Fruit fly (Drosophila melanogaster): ENCODE measurements around the gene ds.

ds gene

DNA sequence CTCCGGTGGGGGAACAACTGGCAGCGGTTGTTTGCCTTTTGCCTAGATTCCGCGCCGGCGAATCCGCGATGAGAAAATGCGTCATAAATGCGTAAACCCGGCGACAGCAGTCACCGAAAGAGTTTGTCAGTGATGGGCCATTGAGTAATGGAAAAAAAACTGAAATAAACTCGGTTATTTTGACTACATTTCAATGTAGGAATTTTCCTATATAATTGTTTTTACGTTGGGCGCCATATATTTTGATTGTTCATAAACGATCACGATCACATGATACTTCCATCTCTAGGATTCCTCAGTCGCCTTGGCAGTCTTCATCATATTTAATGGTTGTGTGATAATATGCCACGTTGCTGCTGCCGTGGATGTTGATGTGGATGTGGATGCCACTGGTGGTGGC lies 106.6 kb downstream of the ds start:
- no peak for TF ChIP-seq pan (optimal IDR thresholded peaks at IDR 0.05)
- no peak for TF ChIP-seq Dll (optimal IDR thresholded peaks at IDR 0.05)
- no peak for TF ChIP-seq CG8478 (optimal IDR thresholded peaks at IDR 0.05)
- no peak for TF ChIP-seq psq (optimal IDR thresholded peaks at IDR 0.05)

DNA sequence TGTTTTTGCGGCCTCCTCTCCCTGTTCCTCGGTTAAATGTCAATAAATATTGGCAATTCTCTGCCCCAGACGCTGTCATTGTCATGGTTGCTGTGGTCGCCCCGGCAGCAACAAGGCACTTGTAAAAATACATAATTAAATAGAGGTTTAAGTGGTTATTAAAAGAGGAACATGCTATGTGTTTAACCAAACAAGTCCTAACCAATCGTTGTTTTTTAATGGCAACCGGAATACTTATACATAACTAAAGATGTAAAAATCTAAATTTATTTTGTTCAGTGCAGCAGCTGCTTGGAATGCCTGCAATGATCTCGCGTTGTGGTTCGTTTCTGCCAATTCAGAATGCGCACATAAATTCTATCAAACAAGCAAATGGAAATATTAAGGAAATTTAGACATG lies 107.8 kb downstream of the ds start:
- TF ChIP-seq psq (optimal IDR thresholded peaks at IDR 0.05) (no peak), usp (GFP tag; optimal IDR thresholded peaks at IDR 0.05) (no peak), EcR (GFP tag; optimal IDR thresholded peaks at IDR 0.05) (no peak), pan (optimal IDR thresholded peaks at IDR 0.05) (no peak), CG8478 (optimal IDR thresholded peaks at IDR 0.05) (no peak), Dll (optimal IDR thresholded peaks at IDR 0.05) (no peak)

DNA sequence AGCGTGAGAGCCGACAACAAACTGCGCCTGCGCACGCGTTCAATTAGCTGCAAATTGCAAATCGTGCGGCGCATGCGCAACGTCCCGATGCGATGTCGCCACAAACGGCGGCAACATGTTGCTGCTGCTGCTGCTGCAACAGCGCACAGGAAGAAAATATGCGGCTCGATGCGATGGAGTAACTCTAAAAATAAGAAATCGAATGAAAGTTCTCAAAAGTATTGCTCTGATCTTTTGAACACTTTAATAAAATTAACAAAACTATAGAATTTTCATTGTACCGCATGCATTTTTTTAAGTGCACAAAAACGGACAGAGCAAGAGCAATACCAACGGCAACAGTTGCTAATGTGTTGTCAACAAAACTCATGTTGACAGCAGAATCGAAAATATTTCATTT lies 108.6 kb downstream of the ds start:
- no peak for TF ChIP-seq usp (GFP tag; optimal IDR thresholded peaks at IDR 0.05)
- TF ChIP-seq psq (optimal IDR thresholded peaks at IDR 0.05) = no peak
- no peak for TF ChIP-seq Dll (optimal IDR thresholded peaks at IDR 0.05)
- no peak for TF ChIP-seq pan (optimal IDR thresholded peaks at IDR 0.05)
- TF ChIP-seq CG8478 (optimal IDR thresholded peaks at IDR 0.05) = no peak
- no peak for TF ChIP-seq EcR (GFP tag; optimal IDR thresholded peaks at IDR 0.05)

DNA sequence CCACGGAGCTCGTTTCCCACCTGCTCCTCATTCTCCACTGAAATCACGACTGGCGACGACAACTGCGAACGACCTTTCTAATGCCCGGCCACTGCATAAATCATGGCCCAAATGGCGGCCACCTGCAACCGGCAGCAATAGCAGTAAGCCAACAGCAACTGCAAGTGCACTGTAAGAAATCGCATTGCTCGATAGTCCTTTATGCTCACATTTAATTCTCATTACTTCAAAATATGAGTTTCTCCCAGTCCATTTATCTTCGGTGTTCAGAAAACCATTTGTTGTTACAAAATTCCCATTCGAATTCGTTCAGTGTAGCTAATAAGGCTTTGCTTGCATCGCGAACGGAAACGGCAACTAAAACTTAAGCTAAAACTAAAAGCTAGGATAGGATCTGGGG lies 110.7 kb downstream of the ds start:
- TF ChIP-seq CG8478 (optimal IDR thresholded peaks at IDR 0.05) (no peak), EcR (GFP tag; optimal IDR thresholded peaks at IDR 0.05) (no peak), usp (GFP tag; optimal IDR thresholded peaks at IDR 0.05) (no peak)

DNA sequence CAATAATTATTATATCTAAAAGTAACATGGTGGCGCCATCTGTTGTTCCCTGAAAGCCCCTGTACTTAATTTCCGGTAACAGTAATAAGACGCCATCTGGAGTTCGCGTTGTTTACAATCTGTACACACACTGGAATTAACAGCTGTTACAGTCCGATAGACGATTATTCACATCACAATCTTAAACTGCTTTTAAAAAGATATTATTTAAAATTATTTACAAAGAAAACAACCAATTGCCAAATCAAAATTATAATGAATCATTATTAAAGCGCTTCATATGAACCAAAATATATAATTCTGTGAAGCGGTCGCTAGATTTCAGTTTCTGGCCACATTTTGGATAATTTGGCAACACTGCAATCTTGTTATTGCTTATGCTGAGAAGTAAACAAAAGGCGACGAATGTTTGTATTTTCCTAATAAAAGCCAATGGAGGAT lies 112.3 kb downstream of the ds start, which contains the start of gene CG13689:
TSS of gene CG13689 (plus strand) at position 375 of the 441 bp plus-strand sequence.
- TF ChIP-seq psq (optimal IDR thresholded peaks at IDR 0.05) (no peak), EcR (GFP tag; optimal IDR thresholded peaks at IDR 0.05) (no peak), usp (GFP tag; optimal IDR thresholded peaks at IDR 0.05) (no peak), CG8478 (optimal IDR thresholded peaks at IDR 0.05) (no peak)

DNA sequence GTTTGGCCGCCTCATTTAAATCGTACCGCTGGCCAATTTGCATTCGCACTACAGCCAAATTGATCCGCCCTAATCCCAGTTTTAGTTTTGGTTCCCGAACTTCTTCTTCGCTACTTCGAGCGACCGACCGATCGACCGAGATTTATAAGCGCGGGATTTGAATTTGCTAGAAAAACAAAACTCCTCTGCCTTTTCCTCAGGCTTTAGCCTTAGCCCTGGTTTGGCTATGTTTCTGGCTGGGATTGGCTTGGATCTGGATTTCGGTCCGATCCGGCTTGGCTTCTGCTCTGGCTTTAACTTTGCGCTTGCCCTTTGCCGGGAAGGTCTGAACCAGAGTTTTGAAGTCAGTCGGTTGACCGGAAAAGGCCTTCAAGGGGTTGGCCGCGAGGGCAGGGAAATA lies 112.9 kb downstream of the ds start:
- TF ChIP-seq Dll (optimal IDR thresholded peaks at IDR 0.05) (no peak), psq (optimal IDR thresholded peaks at IDR 0.05) (no peak), usp (GFP tag; optimal IDR thresholded peaks at IDR 0.05) (no peak)

DNA sequence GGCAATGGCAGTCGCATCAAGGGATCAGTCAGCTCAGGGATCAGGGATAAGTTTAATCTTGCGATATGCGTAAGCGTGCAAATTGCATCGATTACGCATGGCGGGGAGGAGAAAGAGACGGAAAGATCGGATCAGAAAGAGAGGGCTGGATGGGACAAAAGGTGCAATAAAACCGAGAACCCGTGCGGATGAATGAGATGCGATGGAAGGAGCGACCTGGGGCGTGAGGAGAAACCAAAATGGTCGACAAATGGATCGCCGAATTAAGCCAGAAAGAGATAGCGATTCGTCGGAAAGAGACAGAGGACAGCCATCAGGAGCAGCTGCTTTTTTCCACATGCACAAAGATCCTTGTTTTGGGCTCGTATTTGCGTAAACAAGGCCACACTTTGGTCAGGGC lies 117.0 kb downstream of the ds start:
- no peak for TF ChIP-seq CG8478 (optimal IDR thresholded peaks at IDR 0.05)
- no peak for TF ChIP-seq EcR (GFP tag; optimal IDR thresholded peaks at IDR 0.05)
- TF ChIP-seq psq (optimal IDR thresholded peaks at IDR 0.05) = no peak

DNA sequence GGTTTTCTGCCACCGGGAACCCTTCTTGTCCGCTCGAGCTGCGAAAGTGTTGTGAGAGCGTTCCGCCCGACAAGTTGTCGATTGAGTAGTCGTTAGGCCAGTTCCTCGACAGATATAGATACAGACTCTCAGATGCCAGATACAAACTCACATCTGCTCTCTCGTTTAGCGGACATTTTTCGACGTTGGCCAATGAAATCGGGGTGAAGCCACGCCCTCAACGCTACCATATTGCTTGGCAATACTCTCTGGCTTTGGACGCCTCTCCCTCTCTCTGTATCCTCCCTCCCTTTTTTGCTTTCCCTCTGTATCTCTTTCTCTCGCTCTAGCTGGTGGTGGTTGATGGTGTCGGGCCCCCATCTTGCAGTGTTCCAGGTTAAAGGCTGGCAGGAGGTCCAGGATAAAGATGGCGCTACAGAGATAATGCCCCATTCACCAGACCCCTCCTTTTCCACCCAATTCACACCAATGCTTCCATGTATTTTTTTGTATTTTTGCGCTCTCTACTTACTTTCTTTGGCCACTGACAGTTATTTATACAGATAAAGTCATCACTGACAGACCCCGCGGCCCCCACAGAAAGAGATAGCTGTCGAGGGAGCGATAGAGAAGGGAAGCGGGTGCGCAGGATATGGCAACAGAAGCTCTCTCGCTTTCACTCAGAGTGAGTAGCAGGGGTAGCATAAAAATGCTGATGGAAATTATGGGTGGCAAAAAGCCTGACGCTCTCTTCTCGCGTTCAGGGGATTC lies 120.0 kb downstream of the ds start, which contains the start of gene Gsc:
TSS of gene Gsc (minus strand) at position 51 of the 750 bp plus-strand sequence.
- TF ChIP-seq EcR (GFP tag; optimal IDR thresholded peaks at IDR 0.05) (no peak), pan (optimal IDR thresholded peaks at IDR 0.05) (no peak), usp (GFP tag; optimal IDR thresholded peaks at IDR 0.05) (no peak), psq (optimal IDR thresholded peaks at IDR 0.05) (no peak), Dll (optimal IDR thresholded peaks at IDR 0.05) (no peak), CG8478 (optimal IDR thresholded peaks at IDR 0.05) (no peak)

DNA sequence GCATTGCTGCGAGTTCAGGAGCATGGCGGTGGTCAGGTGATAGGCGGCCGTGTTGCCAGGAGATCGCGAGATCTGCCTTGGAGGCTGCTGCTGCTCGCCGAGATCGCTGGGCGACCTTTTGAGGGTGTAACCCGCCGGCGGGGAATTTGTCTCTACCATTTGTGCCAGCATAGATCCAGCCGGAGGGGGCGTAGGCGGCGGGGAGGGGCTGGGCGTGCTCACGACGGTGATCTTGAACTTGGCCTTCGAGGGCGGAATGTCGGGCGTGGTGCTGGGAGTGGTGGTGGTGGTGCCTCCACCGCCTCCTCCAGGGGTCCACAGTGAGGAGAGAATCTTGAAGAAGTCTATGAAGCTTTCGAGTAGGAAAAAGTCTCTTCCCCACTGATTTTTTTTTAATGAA lies 120.7 kb downstream of the ds start:
- no peak for TF ChIP-seq usp (GFP tag; optimal IDR thresholded peaks at IDR 0.05)
- TF ChIP-seq EcR (GFP tag; optimal IDR thresholded peaks at IDR 0.05) = no peak
- no peak for TF ChIP-seq CG8478 (optimal IDR thresholded peaks at IDR 0.05)
- TF ChIP-seq psq (optimal IDR thresholded peaks at IDR 0.05) = no peak
- no peak for TF ChIP-seq Dll (optimal IDR thresholded peaks at IDR 0.05)
- no peak for TF ChIP-seq pan (optimal IDR thresholded peaks at IDR 0.05)

DNA sequence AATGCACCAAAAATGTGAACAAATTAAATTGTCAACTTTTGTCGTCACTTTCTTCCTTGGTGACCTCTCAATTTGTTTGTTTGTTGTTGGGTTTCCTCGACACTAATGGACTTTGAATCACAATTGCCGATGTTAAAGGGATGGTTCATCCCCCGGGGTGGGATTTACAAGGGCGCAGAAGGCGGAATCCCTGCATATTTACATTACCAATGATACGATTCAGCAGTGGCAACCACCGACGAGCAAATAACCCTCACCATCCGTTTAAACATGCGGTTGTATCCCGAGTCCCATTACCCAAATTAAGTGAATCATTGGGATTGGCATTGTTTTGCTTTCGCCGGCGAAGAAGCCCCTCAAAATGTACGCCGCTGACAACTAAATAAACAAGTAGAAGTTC lies 123.3 kb downstream of the ds start:
- TF ChIP-seq usp (GFP tag; optimal IDR thresholded peaks at IDR 0.05) (no peak), Dll (optimal IDR thresholded peaks at IDR 0.05) (no peak)

Measured in whole organism.